Fruit fly (Drosophila melanogaster) S2 (cell line): ENCODE measurements around the gene CG3777.

Experiments used
- CG8478 ChIP-seq: fragments of >200 bp; optimal IDR thresholded peaks from 2 replicates; lab custom pipeline; 2018
- CTCF ChIP-seq, 2 experiments: fragments of >200 bp; optimal IDR thresholded peaks; 2 replicates each; lab custom pipeline; 2018

dm6 chrX:366854-367253, 87.4 kb downstream of the CG3777 start:
- no peak for TF ChIP-seq CG8478 (lab: Kevin White, UChicago)
- no peak for TF ChIP-seq CTCF (optimal IDR thresholded peaks at IDR 0.05; lab: Kevin White, UChicago)
